Worm (Caenorhabditis elegans) whole organism, L3 larva: ENCODE measurements around the gene C29F4.3.

Experiments used
- ceh-28 ChIP-seq: fragments of 150-350 bp; optimal IDR thresholded peaks from 2 replicates; lab custom pipeline; 2014; ENCODE audit warnings: missing biosample characterization, missing genetic modification reagents, missing genetic modification characterization
- fkh-2 ChIP-seq: fragments of 150-350 bp; optimal IDR thresholded peaks from 2 replicates; lab custom pipeline; 2014; ENCODE audit warnings: missing biosample characterization, missing genetic modification reagents, missing genetic modification characterization
- nfya-1 ChIP-seq: sonication (generic microtip); optimal IDR thresholded peaks from 2 replicates; lab custom pipeline; 2017; ENCODE audit warnings: missing genetic modification characterization, mild to moderate bottlenecking, missing compliant biosample characterization, antibody characterized with exemption, moderate library complexity; ENCODE audit not compliant: insufficient read depth
- unc-62 ChIP-seq: fragments of 150-350 bp; sonication (generic microtip); optimal IDR thresholded peaks from 4 replicates; lab custom pipeline; 2014; ENCODE audit warnings: missing biosample characterization, missing genetic modification reagents, missing genetic modification characterization

- TF ChIP-seq fkh-2 (tag; lab: Kevin White, UChicago) = no peak
- TF ChIP-seq unc-62 = no peak
- no peak for TF ChIP-seq ceh-28
- no peak for TF ChIP-seq nfya-1 (tag; lab: Kevin White, UChicago)
Observed at ce11 chrIV:11186729-11187128, 37.0 kb downstream of the C29F4.3 start, which contains the start of gene sdz-27.
